Worm (Caenorhabditis elegans) whole organism, late embryonic: Measurements from ENCODE around the gene Y56A3A.22.

Experiments
- C08G9.2 ChIP-seq: sonication (generic microtip); optimal IDR thresholded peaks from 2 replicates; lab custom pipeline; 2016; ENCODE audit warnings: mild to moderate bottlenecking, missing genetic modification characterization, moderate library complexity, missing compliant biosample characterization
- K02D7.2 ChIP-seq: sonication (generic microtip); optimal IDR thresholded peaks from 2 replicates; lab custom pipeline; 2017; ENCODE audit warnings: mild to moderate bottlenecking, missing genetic modification characterization, missing compliant biosample characterization
- Y22D7AL.16 ChIP-seq: sonication (generic microtip); optimal IDR thresholded peaks from 2 replicates; lab custom pipeline; 2016; ENCODE audit warnings: missing genetic modification characterization, missing compliant biosample characterization
- ahr-1 ChIP-seq: sonication (generic microtip); optimal IDR thresholded peaks from 2 replicates; lab custom pipeline; 2016; ENCODE audit warnings: missing genetic modification characterization, missing compliant biosample characterization
- ama-1 ChIP-seq: fragments of 150-350 bp; optimal IDR thresholded peaks from 2 replicates; lab custom pipeline; 2014
- ceh-18 ChIP-seq: sonication (generic microtip); optimal IDR thresholded peaks from 2 replicates; lab custom pipeline; 2016; ENCODE audit warnings: missing genetic modification characterization, missing compliant biosample characterization
- ceh-24 ChIP-seq: sonication (generic microtip); optimal IDR thresholded peaks from 2 replicates; lab custom pipeline; 2016; ENCODE audit warnings: mild to moderate bottlenecking, missing genetic modification characterization, missing compliant biosample characterization
- ceh-30 ChIP-seq: fragments of 150-350 bp; optimal IDR thresholded peaks from 2 replicates; lab custom pipeline; 2014; ENCODE audit warnings: missing biosample characterization, missing genetic modification characterization
- ceh-34 ChIP-seq: sonication (generic microtip); optimal IDR thresholded peaks from 2 replicates; lab custom pipeline; 2016; ENCODE audit warnings: mild to moderate bottlenecking, missing genetic modification characterization, missing compliant biosample characterization
- ceh-9 ChIP-seq: sonication (generic microtip); optimal IDR thresholded peaks from 2 replicates; lab custom pipeline; 2016; ENCODE audit warnings: mild to moderate bottlenecking, missing genetic modification characterization, inconsistent platforms, missing compliant biosample characterization
- dve-1 ChIP-seq: sonication (generic microtip); optimal IDR thresholded peaks from 2 replicates; lab custom pipeline; 2017; ENCODE audit warnings: antibody characterized with exemption, mild to moderate bottlenecking, missing genetic modification characterization, missing compliant biosample characterization
- elt-2 ChIP-seq: sonication (generic microtip); optimal IDR thresholded peaks from 2 replicates; lab custom pipeline; 2016; ENCODE audit warnings: missing genetic modification reagents, missing genetic modification characterization, missing compliant biosample characterization
- elt-4 ChIP-seq: sonication (generic microtip); optimal IDR thresholded peaks from 2 replicates; lab custom pipeline; 2016; ENCODE audit warnings: missing genetic modification characterization, missing compliant biosample characterization
- ets-4 ChIP-seq: sonication (generic microtip); optimal IDR thresholded peaks from 2 replicates; lab custom pipeline; 2016; ENCODE audit warnings: missing genetic modification characterization, missing compliant biosample characterization
- eyg-1 ChIP-seq: sonication (generic microtip); optimal IDR thresholded peaks from 2 replicates; lab custom pipeline; 2016; ENCODE audit warnings: missing genotype, missing genetic modification characterization, missing compliant biosample characterization
- fkh-10 ChIP-seq: fragments of 150-350 bp; optimal IDR thresholded peaks from 2 replicates; lab custom pipeline; 2014; ENCODE audit warnings: missing biosample characterization, missing genetic modification reagents, missing genetic modification characterization
- hlh-30 ChIP-seq: sonication (generic microtip); optimal IDR thresholded peaks from 2 replicates; lab custom pipeline; 2017; ENCODE audit warnings: antibody characterized with exemption, missing genetic modification characterization, missing compliant biosample characterization; ENCODE audit not compliant: insufficient read depth
- hlh-6 ChIP-seq: sonication (generic microtip); optimal IDR thresholded peaks from 2 replicates; lab custom pipeline; 2016; ENCODE audit warnings: missing genotype, missing genetic modification characterization, missing compliant biosample characterization
- hlh-8 ChIP-seq: sonication (generic microtip); optimal IDR thresholded peaks from 2 replicates; lab custom pipeline; 2016; ENCODE audit warnings: missing genotype, missing genetic modification characterization, missing compliant biosample characterization
- lim-6 ChIP-seq: sonication (generic microtip); optimal IDR thresholded peaks from 2 replicates; lab custom pipeline; 2016; ENCODE audit warnings: missing genetic modification characterization, missing compliant biosample characterization
- lin-11 ChIP-seq: fragments of 200-800 bp; sonication (Bioruptor generic); optimal IDR thresholded peaks from 2 replicates; lab custom pipeline; 2018; ENCODE audit warnings: mild to moderate bottlenecking, missing genetic modification characterization, missing compliant biosample characterization
- nfya-1 ChIP-seq: sonication (generic microtip); optimal IDR thresholded peaks from 2 replicates; lab custom pipeline; 2017; ENCODE audit warnings: missing genetic modification characterization, mild to moderate bottlenecking, missing compliant biosample characterization, antibody characterized with exemption, moderate library complexity
- nhr-11 ChIP-seq: fragments of 150-350 bp; optimal IDR thresholded peaks from 2 replicates; lab custom pipeline; 2014; ENCODE audit warnings: missing biosample characterization, missing genetic modification characterization
- npax-4 ChIP-seq: sonication (generic microtip); optimal IDR thresholded peaks from 2 replicates; lab custom pipeline; 2016; ENCODE audit warnings: missing genetic modification characterization, missing compliant biosample characterization
- pat-9 ChIP-seq: fragments of 200-800 bp; sonication (Bioruptor generic); optimal IDR thresholded peaks from 2 replicates; lab custom pipeline; 2018; ENCODE audit warnings: mild to moderate bottlenecking, missing genetic modification characterization, moderate library complexity, missing compliant biosample characterization
- ref-2 ChIP-seq: sonication (generic microtip); optimal IDR thresholded peaks from 2 replicates; lab custom pipeline; 2016; ENCODE audit warnings: missing genetic modification characterization, missing compliant biosample characterization
- sox-2 ChIP-seq: fragments of 200-800 bp; sonication (Bioruptor generic); IDR thresholded peaks from 2 replicates; pipeline ENCODE4 v1.3.6; 2022; ENCODE audit warnings: missing genetic modification reagents, missing genetic modification characterization, missing compliant biosample characterization
- syd-9 ChIP-seq: sonication (generic microtip); optimal IDR thresholded peaks from 2 replicates; lab custom pipeline; 2016; ENCODE audit warnings: mild to moderate bottlenecking, missing genetic modification characterization, moderate library complexity, missing compliant biosample characterization
- tbx-2 ChIP-seq: sonication (generic microtip); optimal IDR thresholded peaks from 2 replicates; lab custom pipeline; 2016; ENCODE audit warnings: missing genetic modification characterization, missing compliant biosample characterization
- unc-42 ChIP-seq: sonication (generic microtip); optimal IDR thresholded peaks from 2 replicates; lab custom pipeline; 2016; ENCODE audit warnings: missing genotype, missing genetic modification characterization, missing compliant biosample characterization
- unc-55 ChIP-seq: sonication (generic microtip); optimal IDR thresholded peaks from 2 replicates; lab custom pipeline; 2017; ENCODE audit warnings: missing biosample characterization, missing genetic modification reagents, missing genetic modification characterization
- unc-86 ChIP-seq: sonication (generic microtip); optimal IDR thresholded peaks from 2 replicates; lab custom pipeline; 2016; ENCODE audit warnings: missing genetic modification characterization, missing compliant biosample characterization
- zip-5 ChIP-seq: sonication (generic microtip); optimal IDR thresholded peaks from 2 replicates; lab custom pipeline; 2016; ENCODE audit warnings: missing genetic modification characterization, missing compliant biosample characterization

Gene Y56A3A.22

DNA sequence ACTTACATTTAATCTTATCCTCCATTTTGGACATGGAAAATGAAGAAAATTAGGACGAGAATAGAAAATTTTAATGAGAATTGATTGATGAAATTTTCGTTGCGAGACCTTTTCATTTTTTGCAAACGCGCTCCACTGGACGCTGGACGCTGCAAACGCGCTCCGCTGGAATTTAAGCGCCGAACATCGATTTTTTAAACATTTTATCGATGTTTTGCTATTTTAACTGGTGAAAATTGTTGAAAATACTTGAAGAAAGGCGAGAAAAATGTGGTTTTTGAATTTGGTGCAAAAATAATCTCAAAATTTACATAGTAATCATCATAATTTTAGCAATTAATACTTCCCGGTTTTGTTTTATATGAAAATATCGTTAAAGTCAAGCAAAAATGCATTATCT is 28.6 kb upstream of the Y56A3A.22 start, which contains the start of gene Y56A3A.41:
Y56A3A.41 (minus strand) TSS at position 101 of the 400 bp plus-strand sequence.
- TF ChIP-seq ref-2 (tag; lab: Kevin White, UChicago) (no peak), elt-4 (tag; lab: Kevin White, UChicago) (no peak), fkh-10 (GFP tag; lab: Kevin White, UChicago) (no peak), Y22D7AL.16 (tag; lab: Kevin White, UChicago) (no peak), unc-42 (tag; lab: Kevin White, UChicago) (no peak), pat-9 (tag; lab: Kevin White, UChicago) (no peak), lin-11 (no peak), zip-5 (tag; lab: Kevin White, UChicago) (no peak), C08G9.2 (tag; lab: Kevin White, UChicago) (no peak), ceh-24 (tag; lab: Kevin White, UChicago) (no peak), elt-2 (tag; lab: Kevin White, UChicago) (no peak), eyg-1 (no peak), tbx-2 (tag; lab: Kevin White, UChicago) (no peak)

DNA sequence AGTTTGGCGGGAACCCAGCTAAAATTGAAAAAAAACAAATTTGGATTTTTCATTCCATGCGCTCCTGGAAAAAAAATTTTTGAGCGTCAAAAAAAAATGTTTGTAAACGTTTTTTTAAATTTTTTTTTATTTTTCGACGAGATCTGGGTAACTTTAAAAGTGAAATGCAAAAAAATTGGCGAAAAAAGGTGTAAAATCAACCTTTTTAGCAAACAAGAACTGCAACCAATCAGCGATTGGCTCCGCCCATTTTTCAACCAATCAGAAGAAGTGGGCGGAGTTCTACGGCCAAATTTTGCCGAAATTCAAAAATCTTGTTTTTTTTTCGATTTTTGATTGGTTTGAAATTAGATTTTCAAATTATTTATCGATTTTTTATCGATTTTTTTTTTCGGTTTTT is 26.0 kb upstream of the Y56A3A.22 start:
- TF ChIP-seq nfya-1 (tag; lab: Kevin White, UChicago), result peak; percentile 72
- TF ChIP-seq Y22D7AL.16 (tag; lab: Kevin White, UChicago), result no peak

DNA sequence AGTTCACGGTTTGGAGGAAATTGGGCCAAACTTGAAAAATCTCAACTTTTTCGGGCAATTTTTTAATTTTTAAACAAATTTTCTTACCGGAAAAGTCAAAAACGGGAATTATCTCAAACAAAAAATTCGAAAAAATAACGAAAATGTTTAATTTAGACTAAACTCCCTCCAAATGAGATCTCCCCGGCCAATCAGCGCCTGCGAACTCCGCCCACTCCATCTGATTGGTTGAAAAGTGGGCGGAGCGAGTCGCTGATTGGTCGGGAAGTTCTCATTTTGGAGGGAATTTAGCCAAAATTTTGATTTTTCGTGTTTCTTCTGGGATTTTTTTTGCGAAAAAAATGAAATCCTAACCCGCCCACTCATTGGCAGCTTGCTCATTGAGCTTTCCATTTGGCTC is 24.8 kb upstream of the Y56A3A.22 start:
- no peak for TF ChIP-seq dve-1
- TF ChIP-seq lim-6 (tag; lab: Kevin White, UChicago), result no peak
- TF ChIP-seq nfya-1 (tag; lab: Kevin White, UChicago), result peak; percentile 51
- no peak for TF ChIP-seq ceh-34 (tag; lab: Kevin White, UChicago)
- TF ChIP-seq unc-86, result no peak
- no peak for TF ChIP-seq syd-9
- no peak for TF ChIP-seq ceh-18 (tag; lab: Kevin White, UChicago)
- no peak for TF ChIP-seq ahr-1 (tag; lab: Kevin White, UChicago)
- TF ChIP-seq ama-1 (lab: Kevin White, UChicago), result no peak
- TF ChIP-seq, all 69 proteins: peak for 1

DNA sequence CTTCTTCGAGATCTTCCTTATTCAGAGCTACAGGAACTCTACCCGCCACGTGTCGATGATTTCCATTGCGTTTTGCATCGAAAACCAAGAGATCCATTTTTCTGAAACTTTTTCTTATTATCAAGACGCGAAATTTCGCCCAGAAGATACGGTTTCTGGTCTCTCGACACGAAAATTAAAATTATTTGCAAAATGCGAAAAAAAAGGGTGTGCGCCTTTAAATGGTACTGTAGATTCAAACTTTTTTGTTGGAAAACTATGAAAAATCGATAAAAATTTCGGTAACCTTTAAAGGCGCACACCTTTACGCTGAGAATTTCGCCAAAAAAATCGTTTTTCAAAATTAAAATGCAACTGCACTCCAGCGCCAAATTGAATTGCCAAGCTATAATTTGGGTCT is 23.3 kb upstream of the Y56A3A.22 start, which contains the start of gene tsen-2:
tsen-2 (minus strand) TSS at position 101 of the 400 bp plus-strand sequence.
- TF ChIP-seq sox-2 (GFP tag; lab: Robert Waterston, UW), result no peak
- TF ChIP-seq hlh-8 (tag; lab: Kevin White, UChicago), result no peak
- no peak for TF ChIP-seq unc-55
- TF ChIP-seq dve-1, result no peak
- no peak for TF ChIP-seq hlh-30 (tag; lab: Kevin White, UChicago)
- no peak for TF ChIP-seq nhr-11 (tag; lab: Kevin White, UChicago)
- TF ChIP-seq K02D7.2 (tag; lab: Kevin White, UChicago), result no peak

DNA sequence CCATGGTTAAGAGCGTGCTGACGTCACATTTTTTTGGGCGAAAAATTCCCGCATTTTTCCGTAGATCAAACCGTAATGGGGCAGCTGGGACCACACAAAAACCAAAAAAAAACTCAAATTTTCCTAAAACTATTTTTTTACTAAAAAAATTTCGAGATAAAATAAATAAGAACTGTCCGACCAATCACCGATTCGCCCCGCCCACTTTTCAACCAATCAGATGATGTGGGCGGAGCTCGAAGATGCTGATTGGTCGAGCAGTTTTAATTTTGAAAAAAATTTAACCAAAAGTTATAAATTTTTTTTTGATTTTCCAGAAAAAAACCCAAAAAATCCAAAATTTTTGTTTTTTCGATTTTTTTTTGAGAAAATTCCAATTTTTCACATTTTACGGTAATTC is 21.5 kb upstream of the Y56A3A.22 start:
- TF ChIP-seq nfya-1 (tag; lab: Kevin White, UChicago) (peak; percentile 60), K02D7.2 (tag; lab: Kevin White, UChicago) (no peak), ceh-9 (tag; lab: Kevin White, UChicago) (no peak)

DNA sequence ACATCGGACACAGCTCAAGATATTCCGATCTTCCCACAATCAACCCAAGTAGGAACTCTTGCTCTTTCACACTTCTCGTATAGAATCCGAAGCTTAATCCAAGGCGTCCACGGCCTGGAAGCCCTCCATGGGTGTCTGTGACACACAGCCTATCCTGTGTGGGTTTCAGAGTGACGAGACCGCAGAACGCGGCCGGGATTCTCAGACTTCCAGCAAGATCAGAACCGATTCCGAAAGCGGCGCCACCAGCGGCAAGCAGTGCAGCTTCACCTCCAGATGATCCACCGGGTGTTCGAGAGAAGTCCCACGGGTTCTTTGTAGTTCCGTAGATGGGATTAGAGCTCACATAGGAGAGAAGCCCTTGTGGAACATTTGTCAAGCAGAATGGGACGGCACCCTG is 18.7 kb upstream of the Y56A3A.22 start:
- TF ChIP-seq hlh-6, result no peak
- no peak for TF ChIP-seq ceh-30 (tag; lab: Kevin White, UChicago)

DNA sequence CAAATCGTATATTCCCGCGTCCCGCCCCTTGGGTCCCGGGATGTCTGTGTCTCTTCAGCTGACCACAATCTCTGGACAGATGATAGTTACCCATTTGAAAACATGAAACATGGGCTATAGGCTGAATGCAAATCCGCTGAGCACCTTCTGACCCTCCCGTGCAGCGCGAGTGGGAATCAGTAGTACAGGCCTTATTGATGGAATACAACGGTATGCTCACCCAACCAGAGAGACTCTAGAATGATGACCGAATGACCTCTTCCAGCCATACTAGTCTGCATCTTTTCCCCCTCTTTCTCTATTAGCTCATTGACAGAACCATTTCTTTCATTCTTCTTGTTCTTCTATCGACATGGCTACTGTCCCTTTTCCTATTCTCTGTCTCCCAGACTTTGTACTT is 14.3 kb upstream of the Y56A3A.22 start, which contains the start of gene sdz-33:
sdz-33 (plus strand) TSS at position 301 of the 400 bp plus-strand sequence.
- TF ChIP-seq lin-11 (no peak), npax-4 (tag; lab: Kevin White, UChicago) (no peak), ets-4 (tag; lab: Kevin White, UChicago) (no peak), K02D7.2 (tag; lab: Kevin White, UChicago) (no peak), elt-4 (tag; lab: Kevin White, UChicago) (no peak)
- TF ChIP-seq, all 69 proteins: peak for 0
